Fruit fly (Drosophila melanogaster) S2 (cell line): ENCODE results near the gene FBXO11.

ENCODE experiments used
- CG8478 ChIP-seq: fragments of >200 bp; optimal IDR thresholded peaks from 2 replicates; lab custom pipeline; 2018
- CTCF ChIP-seq, 2 experiments: fragments of >200 bp; optimal IDR thresholded peaks; 2 replicates each; lab custom pipeline; 2018

- TF ChIP-seq CG8478 (no peak), CTCF (optimal IDR thresholded peaks at IDR 0.05; lab: Kevin White, UChicago) (no peak)
Measured at dm6 chr3R:9774147-9774546, 35.0 kb downstream of the FBXO11 start, which contains the start of gene Whamy.
